Worm (Caenorhabditis elegans): ENCODE results near the gene tbx-32.

tbx-32 gene

ce11 chrX:1655207-1655606 lies at the start of gene tbx-32:
Gene tbx-32, plus strand, starts transcription at chrX:1655507.
- TF ChIP-seq pat-9 (tag; optimal IDR thresholded peaks at IDR 0.05) (no peak), rnt-1 (tag; optimal IDR thresholded peaks at IDR 0.05) (no peak)

- TF ChIP-seq K09A11.1 (tag; optimal IDR thresholded peaks at IDR 0.05; ENCODE audit: insufficient read depth) (no peak), lin-11 (tag; optimal IDR thresholded peaks at IDR 0.05) (no peak), ceh-18 (tag; optimal IDR thresholded peaks at IDR 0.05) (no peak), ceh-31 (tag; optimal IDR thresholded peaks at IDR 0.05) (no peak), C08G9.2 (tag; optimal IDR thresholded peaks at IDR 0.05) (no peak), ceh-30 (tag; optimal IDR thresholded peaks at IDR 0.05) (no peak), hlh-30 (tag; optimal IDR thresholded peaks at IDR 0.05; ENCODE audit: insufficient read depth) (no peak), fkh-10 (GFP tag; optimal IDR thresholded peaks at IDR 0.05) (no peak), nhr-11 (tag; optimal IDR thresholded peaks at IDR 0.05) (no peak), elt-4 (tag; optimal IDR thresholded peaks at IDR 0.05) (no peak)
These were observed 42.4 kb upstream of the tbx-32 start for ce11 chrX:1612948-1613347.

- TF ChIP-seq ztf-16 (tag; optimal IDR thresholded peaks at IDR 0.05) (no peak), fkh-6 (tag; optimal IDR thresholded peaks at IDR 0.05) (no peak), ceh-19 (GFP tag; optimal IDR thresholded peaks at IDR 0.05) (no peak), hlh-30 (tag; optimal IDR thresholded peaks at IDR 0.05; ENCODE audit: insufficient read depth) (no peak), ceh-9 (tag; optimal IDR thresholded peaks at IDR 0.05) (no peak), pax-1 (tag; optimal IDR thresholded peaks at IDR 0.05) (no peak), pag-3 (tag; optimal IDR thresholded peaks at IDR 0.05; ENCODE audit: borderline replicate concordance) (no peak)
These were observed 41.4 kb upstream of the tbx-32 start for ce11 chrX:1613860-1614259.

ce11 chrX:1620678-1621449 lies 34.4 kb upstream of the tbx-32 start, which contains the start of gene H11E01.2:
Gene H11E01.2, plus strand, starts transcription at chrX:1621057.
- TF ChIP-seq C38D4.7 (GFP tag; optimal IDR thresholded peaks at IDR 0.05) (no peak), npax-4 (tag; optimal IDR thresholded peaks at IDR 0.05) (no peak), ahr-1 (tag; optimal IDR thresholded peaks at IDR 0.05) (no peak), nhr-11 (tag; optimal IDR thresholded peaks at IDR 0.05) (no peak), unc-3 (GFP tag; conservative IDR thresholded peaks at IDR 0.05) (no peak), unc-3 (tag; optimal IDR thresholded peaks at IDR 0.05) (no peak), syd-9 (tag; optimal IDR thresholded peaks at IDR 0.05) (no peak), sox-2 (GFP tag; IDR thresholded peaks at IDR 0.05) (no peak), ama-1 (optimal IDR thresholded peaks at IDR 0.05) (no peak), pha-2 (tag; optimal IDR thresholded peaks at IDR 0.05) (no peak), ztf-16 (tag; optimal IDR thresholded peaks at IDR 0.05) (no peak), elt-4 (tag; optimal IDR thresholded peaks at IDR 0.05) (no peak), F13H6.1 (tag; optimal IDR thresholded peaks at IDR 0.05) (no peak), nfya-1 (tag; optimal IDR thresholded peaks at IDR 0.05) (no peak), che-1 (tag; optimal IDR thresholded peaks at IDR 0.05) (no peak), unc-86 (tag; optimal IDR thresholded peaks at IDR 0.05) (no peak), elt-2 (tag; optimal IDR thresholded peaks at IDR 0.05) (no peak), ceh-45 (GFP tag; IDR thresholded peaks at IDR 0.05) (no peak), ceh-14 (tag; optimal IDR thresholded peaks at IDR 0.05) (no peak), pat-9 (tag; optimal IDR thresholded peaks at IDR 0.05) (no peak)

- TF ChIP-seq lim-6 (tag; optimal IDR thresholded peaks at IDR 0.05) = no peak
- TF ChIP-seq odd-2 (tag; optimal IDR thresholded peaks at IDR 0.05) = no peak
- no peak for TF ChIP-seq elt-4 (tag; optimal IDR thresholded peaks at IDR 0.05)
- TF ChIP-seq Y22D7AL.16 (tag; optimal IDR thresholded peaks at IDR 0.05) = no peak
- no peak for TF ChIP-seq ets-4 (tag; optimal IDR thresholded peaks at IDR 0.05)
- TF ChIP-seq pha-4 (tag; optimal IDR thresholded peaks at IDR 0.05) = no peak
- no peak for TF ChIP-seq fax-1 (tag; optimal IDR thresholded peaks at IDR 0.05)
- no peak for TF ChIP-seq C08G9.2 (tag; optimal IDR thresholded peaks at IDR 0.05)
- TF ChIP-seq ttx-3 (tag; optimal IDR thresholded peaks at IDR 0.05) = no peak
- no peak for TF ChIP-seq che-1 (tag; optimal IDR thresholded peaks at IDR 0.05)
- no peak for TF ChIP-seq nhr-11 (tag; optimal IDR thresholded peaks at IDR 0.05)
- no peak for TF ChIP-seq tbx-2 (tag; optimal IDR thresholded peaks at IDR 0.05)
- TF ChIP-seq K02D7.2 (tag; optimal IDR thresholded peaks at IDR 0.05) = no peak
- TF ChIP-seq nfya-1 (tag; optimal IDR thresholded peaks at IDR 0.05) = no peak
These were observed 32.3 kb upstream of the tbx-32 start for ce11 chrX:1623048-1623447.
